Worm (Caenorhabditis elegans) whole organism, L4 larva: ENCODE data around the gene cyp-34A5.

ENCODE experiments used
- F26F4.8 ChIP-seq: fragments of 200-800 bp; sonication (Bioruptor generic); conservative IDR thresholded peaks from 2 replicates; pipeline ENCODE4 v1.3.6; 2022; ENCODE audit warnings: missing genetic modification characterization, missing compliant biosample characterization
- F49E8.2 ChIP-seq: sonication (generic microtip); optimal IDR thresholded peaks from 2 replicates; lab custom pipeline; 2016; ENCODE audit warnings: missing compliant biosample characterization, mild to moderate bottlenecking, missing genetic modification characterization, borderline replicate concordance
- Y5F2A.4 ChIP-seq: fragments of 200-800 bp; sonication (Bioruptor generic); optimal IDR thresholded peaks from 2 replicates; lab custom pipeline; 2018; ENCODE audit warnings: mild to moderate bottlenecking, missing genetic modification characterization, missing compliant biosample characterization
- ama-1 ChIP-seq: fragments of 150-350 bp; optimal IDR thresholded peaks from 2 replicates; lab custom pipeline; 2014; ENCODE audit warnings: inconsistent platforms, mixed read lengths
- gei-8 ChIP-seq: fragments of 200-800 bp; sonication (Bioruptor generic); optimal IDR thresholded peaks from 2 replicates; lab custom pipeline; 2018; ENCODE audit warnings: mild to moderate bottlenecking, missing genetic modification characterization, missing compliant biosample characterization
- hmg-1.1 ChIP-seq: fragments of 200-800 bp; sonication (Bioruptor generic); IDR thresholded peaks from 2 replicates; pipeline ENCODE4 v1.3.6; 2022; ENCODE audit warnings: missing genetic modification reagents, missing genetic modification characterization, missing compliant biosample characterization
- lin-13 ChIP-seq: fragments of 150-350 bp; optimal IDR thresholded peaks from 2 replicates; lab custom pipeline; 2014; ENCODE audit warnings: missing biosample characterization, missing genetic modification reagents, missing genetic modification characterization
- lir-3 ChIP-seq: sonication (generic microtip); optimal IDR thresholded peaks from 2 replicates; lab custom pipeline; 2016; ENCODE audit warnings: mild to moderate bottlenecking, missing genetic modification characterization, missing compliant biosample characterization
- nhr-237 ChIP-seq: sonication (generic microtip); optimal IDR thresholded peaks from 2 replicates; lab custom pipeline; 2017; ENCODE audit warnings: missing biosample characterization, missing genetic modification characterization
- saeg-2 ChIP-seq: fragments of 200-800 bp; sonication (Bioruptor generic); IDR thresholded peaks from 2 replicates; pipeline ENCODE4 v1.3.6; 2022; ENCODE audit warnings: missing genetic modification reagents, missing genetic modification characterization, missing compliant biosample characterization

DNA sequence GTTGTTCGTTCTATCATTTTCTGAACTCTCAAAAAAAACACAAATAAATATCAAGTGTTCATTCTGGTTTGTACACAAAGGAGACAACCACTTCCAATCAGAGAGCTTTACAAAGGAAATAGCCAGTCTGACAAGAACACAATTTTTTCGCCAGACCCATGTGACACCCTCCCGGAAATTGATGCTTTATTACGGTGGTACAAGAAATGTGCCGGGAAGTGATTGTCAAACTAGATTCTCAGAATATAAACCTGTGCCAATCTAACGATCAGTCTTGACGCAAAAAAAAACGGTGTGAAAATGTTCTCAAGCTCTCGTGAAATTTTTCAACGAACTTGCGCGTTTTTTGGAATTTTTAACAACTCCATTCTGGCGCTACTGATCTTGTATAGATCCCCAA, 3.8 kb downstream of the cyp-34A5 start, which contains the start of gene str-247:
- TF ChIP-seq Y5F2A.4 (GFP tag; lab: Kevin White, UChicago), result no peak
- TF ChIP-seq hmg-1.1 (GFP tag; lab: Robert Waterston, UW), result no peak
- TF ChIP-seq F49E8.2, result no peak
- no peak for TF ChIP-seq gei-8
- no peak for TF ChIP-seq nhr-237 (tag; lab: Kevin White, UChicago)
- TF ChIP-seq saeg-2 (GFP tag; lab: Robert Waterston, UW), result no peak
- TF ChIP-seq lin-13 (GFP tag; lab: Kevin White, UChicago), result no peak
- no peak for TF ChIP-seq lir-3
- TF ChIP-seq F26F4.8 (GFP tag; lab: Robert Waterston, UW), result no peak
- no peak for TF ChIP-seq ama-1 (lab: Kevin White, UChicago)
